Fruit fly (Drosophila melanogaster) whole organism, adult: ENCODE data around the gene Vml.

Experiments
- CG12768 ChIP-seq: fragments of 200-800 bp; sonication (Bioruptor generic); optimal IDR thresholded peaks from 2 replicates; lab custom pipeline; 2017; ENCODE audit warnings: missing biosample characterization, missing genetic modification characterization, mild to moderate bottlenecking, moderate library complexity, missing genetic modification reagents
- CG14711 ChIP-seq: fragments of 200-800 bp; sonication (Bioruptor generic); optimal IDR thresholded peaks from 2 replicates; lab custom pipeline; 2018; ENCODE audit warnings: missing biosample characterization, mild to moderate bottlenecking, missing genetic modification characterization, moderate library complexity
- CG1620 ChIP-seq: fragments of 200-800 bp; sonication (Bioruptor generic); optimal IDR thresholded peaks from 2 replicates; lab custom pipeline; 2016; ENCODE audit warnings: missing biosample characterization, missing genetic modification characterization
- CG33017 ChIP-seq: fragments of 200-800 bp; sonication (Bioruptor generic); optimal IDR thresholded peaks from 2 replicates; lab custom pipeline; 2018; ENCODE audit warnings: missing biosample characterization, mild to moderate bottlenecking, missing genetic modification characterization, moderate library complexity
- Crg-1 ChIP-seq: fragments of 200-800 bp; sonication (Bioruptor generic); optimal IDR thresholded peaks from 2 replicates; lab custom pipeline; 2016; ENCODE audit warnings: missing biosample characterization, missing genetic modification characterization
- Hr96 ChIP-seq: fragments of 200-800 bp; sonication (Bioruptor generic); optimal IDR thresholded peaks from 2 replicates; lab custom pipeline; 2016; ENCODE audit warnings: missing biosample characterization, missing genetic modification characterization
- Mnt ChIP-seq: fragments of 200-800 bp; sonication (Bioruptor generic); optimal IDR thresholded peaks from 2 replicates; lab custom pipeline; 2016; ENCODE audit warnings: missing biosample characterization, mild to moderate bottlenecking, missing genetic modification characterization
- cnc ChIP-seq, 2 experiments: fragments of >200 bp; optimal IDR thresholded peaks; 2 replicates each; lab custom pipeline; 2017
- kay ChIP-seq: fragments of 200-800 bp; sonication (Bioruptor generic); peaks from one replicate; lab custom pipeline; 2016; ENCODE audit warnings: missing biosample characterization, missing genetic modification characterization, borderline replicate concordance
- ovo ChIP-seq: fragments of 200-800 bp; sonication (Bioruptor generic); optimal IDR thresholded peaks from 2 replicates; lab custom pipeline; 2016; ENCODE audit warnings: missing biosample characterization, missing genetic modification characterization

- TF ChIP-seq cnc (optimal IDR thresholded peaks at IDR 0.05; lab: Kevin White, UChicago) (no peak), CG14711 (tag; lab: Kevin White, UChicago) (no peak), CG1620 (GFP tag; lab: Kevin White, UChicago) (no peak), Hr96 (GFP tag; lab: Kevin White, UChicago) (no peak), Mnt (GFP tag; lab: Kevin White, UChicago) (no peak), kay (GFP tag; lab: Kevin White, UChicago) (no peak), CG33017 (tag; lab: Kevin White, UChicago) (no peak), Crg-1 (GFP tag; lab: Kevin White, UChicago) (no peak), ovo (GFP tag; lab: Kevin White, UChicago) (no peak), CG12768 (GFP tag; lab: Kevin White, UChicago) (no peak)
Measured at dm6 chrX:2302875-2303274, 27.3 kb downstream of the Vml start.
